Worm (Caenorhabditis elegans): Measurements from ENCODE around the gene npp-22.

npp-22 gene

DNA sequence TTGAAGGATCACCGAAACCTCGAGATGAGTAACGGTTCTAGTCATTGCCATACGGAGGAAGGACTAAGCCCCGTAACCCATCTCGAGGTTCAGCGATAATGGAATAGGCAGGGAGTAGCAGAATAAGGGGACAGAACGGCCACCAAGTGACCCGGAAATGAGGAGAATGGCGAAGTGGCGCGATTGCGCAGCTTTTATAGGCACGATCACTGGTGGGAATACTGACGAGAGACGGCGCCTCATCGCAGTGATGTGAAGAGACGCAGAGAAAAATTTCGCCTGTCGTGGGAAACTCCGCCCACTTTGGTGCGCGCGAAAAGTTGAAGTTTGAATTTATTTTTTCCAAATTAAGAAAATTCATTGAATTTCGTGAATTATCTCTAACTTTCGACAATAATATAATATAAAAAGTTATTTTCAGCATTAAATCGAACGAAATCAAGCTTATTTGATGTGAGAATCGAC lies 36.8 kb upstream of the npp-22 start, which contains the start of gene F55A11.4:
TSS of gene F55A11.4 (plus strand) at position 415 of the 465 bp plus-strand sequence.
- TF ChIP-seq ceh-36 (tag; optimal IDR thresholded peaks at IDR 0.05) (peak; percentile 38), ama-1 (optimal IDR thresholded peaks at IDR 0.05) (peak; percentile 19), aly-1 (tag; optimal IDR thresholded peaks at IDR 0.05) (peak; percentile 45), B0310.2 (tag; optimal IDR thresholded peaks at IDR 0.05) (no peak), ceh-13 (GFP tag; optimal IDR thresholded peaks at IDR 0.05) (no peak)

DNA sequence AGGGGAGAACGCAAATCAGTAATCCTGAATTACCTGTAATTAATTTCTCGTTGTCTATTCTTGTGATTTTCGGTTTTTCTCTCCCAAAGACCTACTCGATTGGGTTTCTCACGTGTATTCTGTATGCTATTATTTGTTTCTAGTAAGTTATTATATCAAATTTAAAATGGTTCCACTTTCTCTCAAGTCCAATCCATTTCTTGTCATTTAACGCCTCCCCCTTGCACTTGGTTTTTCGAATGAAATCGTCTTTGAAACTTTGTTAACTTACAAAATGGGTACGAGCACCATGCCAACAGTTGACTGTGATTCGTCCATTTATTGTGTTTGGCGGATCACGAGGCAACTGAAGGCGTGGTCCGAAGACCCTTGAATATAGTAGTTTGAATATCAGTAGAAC lies 36.4 kb upstream of the npp-22 start:
- no peak for TF ChIP-seq F13C5.2 (tag; optimal IDR thresholded peaks at IDR 0.05)
- no peak for TF ChIP-seq tbx-11 (GFP tag; IDR thresholded peaks at IDR 0.05)
- TF ChIP-seq B0310.2 (tag; optimal IDR thresholded peaks at IDR 0.05): no peak
- no peak for TF ChIP-seq tbx-37 (GFP tag; conservative IDR thresholded peaks at IDR 0.05)
- no peak for TF ChIP-seq sea-1 (GFP tag; conservative IDR thresholded peaks at IDR 0.05)
- TF ChIP-seq scrt-1 (GFP tag; IDR thresholded peaks at IDR 0.05): no peak
- TF ChIP-seq ets-7 (tag; optimal IDR thresholded peaks at IDR 0.05): no peak
- no peak for TF ChIP-seq ceh-36 (tag; optimal IDR thresholded peaks at IDR 0.05)
- TF ChIP-seq hmbx-1 (tag; optimal IDR thresholded peaks at IDR 0.05): no peak
- TF ChIP-seq ama-1 (optimal IDR thresholded peaks at IDR 0.05): no peak

DNA sequence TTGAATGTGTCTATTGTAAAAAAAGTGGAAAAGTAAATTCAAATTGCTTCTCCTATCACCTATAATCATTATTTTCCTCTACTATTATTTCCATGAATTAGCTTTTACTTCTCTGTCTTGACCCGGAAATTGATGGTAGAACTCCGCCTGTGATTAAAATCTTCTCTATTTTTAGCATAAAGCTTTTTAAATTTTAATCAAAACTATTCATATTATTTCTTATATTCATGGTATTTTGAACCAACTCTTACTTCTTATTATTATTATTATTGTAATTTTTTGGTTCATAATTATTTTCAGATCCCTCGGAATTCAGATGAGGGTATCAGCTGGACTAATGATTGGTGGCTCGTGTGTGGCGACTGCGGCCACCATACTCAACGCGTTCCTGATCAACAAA lies 33.8 kb upstream of the npp-22 start, which contains the start of gene sel-11:
TSS of gene sel-11 (plus strand) at position 301 of the 400 bp plus-strand sequence.
- TF ChIP-seq B0310.2 (tag; optimal IDR thresholded peaks at IDR 0.05): no peak
- TF ChIP-seq hmbx-1 (tag; optimal IDR thresholded peaks at IDR 0.05): no peak
- no peak for TF ChIP-seq hmg-4 (GFP tag; optimal IDR thresholded peaks at IDR 0.05)
- TF ChIP-seq hnd-1 (tag; optimal IDR thresholded peaks at IDR 0.05): no peak
- no peak for TF ChIP-seq ceh-36 (tag; optimal IDR thresholded peaks at IDR 0.05)
- no peak for TF ChIP-seq flt-1 (GFP tag; IDR thresholded peaks at IDR 0.05)
- no peak for TF ChIP-seq tbx-37 (GFP tag; conservative IDR thresholded peaks at IDR 0.05)

DNA sequence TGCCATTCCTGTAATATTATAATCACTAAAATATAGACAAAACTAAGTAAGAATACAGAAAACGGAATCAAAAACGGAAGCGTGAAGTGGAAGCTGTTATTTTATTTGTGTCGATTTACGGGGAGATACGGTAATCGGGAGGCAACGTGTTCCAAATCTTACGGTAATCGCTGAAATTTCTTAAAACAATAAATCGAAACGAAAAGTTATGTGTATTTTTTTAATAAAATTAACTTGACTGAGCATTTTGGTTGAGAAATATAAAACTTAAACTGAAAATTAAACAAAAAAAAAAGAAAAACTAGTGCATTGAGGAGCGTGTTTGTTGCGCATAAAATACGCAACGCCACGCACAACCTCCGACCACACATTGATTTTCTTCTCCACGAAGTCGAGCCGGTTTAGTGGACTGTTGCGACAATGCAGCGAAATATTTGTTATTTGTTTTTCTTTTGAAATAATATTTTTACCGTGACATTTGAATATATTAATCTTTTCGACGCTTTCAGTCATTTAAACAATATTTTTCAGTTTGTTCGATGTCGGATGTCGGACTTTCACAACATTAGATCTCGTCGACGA lies 31.2 kb upstream of the npp-22 start, which contains the start of the genes F55A11.1 and syx-5:
TSS of gene F55A11.1 (minus strand) at position 13 of the 582 bp plus-strand sequence.
TSS of gene syx-5 (plus strand) at position 532 of the 582 bp plus-strand sequence.
- peak; percentile 64 for TF ChIP-seq F13C5.2 (tag; optimal IDR thresholded peaks at IDR 0.05)
- TF ChIP-seq hmg-4 (GFP tag; optimal IDR thresholded peaks at IDR 0.05): no peak
- TF ChIP-seq tbx-11 (GFP tag; IDR thresholded peaks at IDR 0.05): no peak
- TF ChIP-seq hmbx-1 (tag; optimal IDR thresholded peaks at IDR 0.05): no peak
- no peak for TF ChIP-seq hnd-1 (tag; optimal IDR thresholded peaks at IDR 0.05)
- TF ChIP-seq scrt-1 (GFP tag; IDR thresholded peaks at IDR 0.05): no peak
- no peak for TF ChIP-seq aly-1 (tag; optimal IDR thresholded peaks at IDR 0.05)
- no peak for TF ChIP-seq ceh-13 (GFP tag; optimal IDR thresholded peaks at IDR 0.05)

DNA sequence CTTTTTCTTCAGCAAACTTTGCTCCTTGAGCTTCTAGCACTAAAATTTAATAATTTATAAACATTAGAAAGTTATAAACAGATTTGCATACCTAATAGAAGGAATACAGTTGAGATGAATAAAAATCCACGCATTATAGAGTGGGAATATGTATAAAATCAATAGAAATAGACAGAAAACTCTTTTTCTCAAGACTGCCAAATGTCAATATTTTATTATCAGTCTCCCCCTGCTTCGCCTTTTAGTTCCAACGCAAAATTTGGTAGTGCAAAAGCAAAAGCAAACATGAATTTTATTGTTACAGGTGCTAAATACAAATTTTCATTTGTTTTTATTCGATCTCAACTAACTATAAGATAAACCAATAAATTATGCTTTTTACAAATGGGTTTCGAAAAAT lies 29.6 kb upstream of the npp-22 start, which contains the start of gene T04F3.4:
TSS of gene T04F3.4 (minus strand) at position 187 of the 400 bp plus-strand sequence.
- TF ChIP-seq ets-7 (tag; optimal IDR thresholded peaks at IDR 0.05) (no peak), aly-1 (tag; optimal IDR thresholded peaks at IDR 0.05) (no peak), scrt-1 (GFP tag; IDR thresholded peaks at IDR 0.05) (no peak), tra-4 (tag; optimal IDR thresholded peaks at IDR 0.05) (no peak), hmg-4 (GFP tag; optimal IDR thresholded peaks at IDR 0.05) (no peak), tbx-37 (GFP tag; conservative IDR thresholded peaks at IDR 0.05) (no peak), ceh-36 (tag; optimal IDR thresholded peaks at IDR 0.05) (no peak), sea-1 (GFP tag; conservative IDR thresholded peaks at IDR 0.05) (no peak), B0310.2 (tag; optimal IDR thresholded peaks at IDR 0.05) (no peak), tbx-11 (GFP tag; IDR thresholded peaks at IDR 0.05) (no peak), flt-1 (GFP tag; IDR thresholded peaks at IDR 0.05) (no peak)

DNA sequence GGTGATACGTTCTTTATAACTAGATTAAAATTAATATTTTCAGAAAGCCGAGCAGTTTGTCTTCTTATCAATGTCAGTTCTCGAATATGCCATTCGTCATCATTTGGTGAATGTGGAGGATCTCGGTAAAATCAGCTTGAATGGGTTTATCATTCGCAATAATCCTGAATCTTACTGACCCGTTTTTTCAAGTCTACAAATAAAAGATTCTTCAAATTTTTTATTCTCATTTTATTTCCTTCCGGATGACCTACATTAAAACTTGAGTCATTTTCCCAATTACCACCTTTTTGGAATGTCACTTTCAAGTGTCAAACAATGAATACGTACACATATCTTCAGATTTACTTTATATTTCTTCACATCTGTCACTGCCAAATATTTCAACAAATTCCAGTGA lies 27.1 kb upstream of the npp-22 start, which contains the start of gene T04F3.5:
TSS of gene T04F3.5 (plus strand) at position 301 of the 400 bp plus-strand sequence.
- TF ChIP-seq sea-1 (GFP tag; conservative IDR thresholded peaks at IDR 0.05): no peak
- TF ChIP-seq pes-1 (GFP tag; IDR thresholded peaks at IDR 0.05): no peak
- TF ChIP-seq ceh-36 (tag; optimal IDR thresholded peaks at IDR 0.05): no peak
- TF ChIP-seq hmbx-1 (tag; optimal IDR thresholded peaks at IDR 0.05): no peak
- TF ChIP-seq ets-7 (tag; optimal IDR thresholded peaks at IDR 0.05): no peak
- TF ChIP-seq ceh-13 (GFP tag; optimal IDR thresholded peaks at IDR 0.05): no peak
- no peak for TF ChIP-seq tbx-37 (GFP tag; conservative IDR thresholded peaks at IDR 0.05)
- TF ChIP-seq scrt-1 (GFP tag; IDR thresholded peaks at IDR 0.05): no peak
- TF ChIP-seq hnd-1 (tag; optimal IDR thresholded peaks at IDR 0.05): no peak
- TF ChIP-seq hmg-4 (GFP tag; optimal IDR thresholded peaks at IDR 0.05): no peak
- no peak for TF ChIP-seq aly-1 (tag; optimal IDR thresholded peaks at IDR 0.05)

DNA sequence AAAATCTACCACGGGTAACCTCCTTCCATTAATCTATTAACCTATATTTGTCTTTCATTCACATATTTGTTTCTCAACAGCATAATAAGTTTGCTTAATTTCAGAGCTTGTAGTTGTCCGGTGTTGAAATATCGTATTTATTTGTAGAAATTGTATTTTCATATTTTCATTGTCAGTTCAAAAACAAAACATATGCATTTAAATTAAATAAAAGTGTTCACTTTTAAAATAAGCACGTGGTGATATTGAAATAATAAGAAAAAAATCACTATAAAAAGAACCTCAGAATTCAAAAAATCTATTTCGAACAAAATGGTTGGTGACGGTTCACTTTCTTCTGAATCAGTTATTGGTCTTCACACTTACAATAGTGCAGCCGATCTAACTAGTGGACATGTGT lies 25.4 kb upstream of the npp-22 start, which contains the start of gene T04F3.3:
TSS of gene T04F3.3 (plus strand) at position 301 of the 400 bp plus-strand sequence.
- TF ChIP-seq tbx-11 (GFP tag; IDR thresholded peaks at IDR 0.05): no peak

DNA sequence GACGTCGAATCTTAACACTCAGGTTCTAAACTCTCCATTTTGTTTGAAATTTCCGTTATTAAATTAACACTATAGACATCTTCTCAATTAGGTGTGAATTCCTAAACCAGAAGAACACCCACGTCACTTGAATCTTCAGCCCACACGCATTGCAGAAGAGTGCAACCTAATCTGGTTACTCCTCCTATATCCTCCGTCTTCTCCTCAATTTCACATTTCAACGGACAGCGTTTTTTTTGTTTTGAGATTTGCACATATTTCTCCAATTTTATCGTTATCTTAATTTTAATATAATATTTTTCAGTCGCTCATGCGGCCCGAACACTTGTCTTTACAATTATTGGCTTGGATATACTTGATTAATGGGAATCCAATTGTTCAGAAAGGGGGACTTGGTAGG lies 24.1 kb upstream of the npp-22 start, which contains the start of gene smoc-1:
TSS of gene smoc-1 (plus strand) at position 301 of the 400 bp plus-strand sequence.
- TF ChIP-seq F13C5.2 (tag; optimal IDR thresholded peaks at IDR 0.05) (no peak), ama-1 (optimal IDR thresholded peaks at IDR 0.05) (no peak), hmbx-1 (tag; optimal IDR thresholded peaks at IDR 0.05) (no peak), sea-1 (GFP tag; conservative IDR thresholded peaks at IDR 0.05) (no peak), ceh-13 (GFP tag; optimal IDR thresholded peaks at IDR 0.05) (no peak), ceh-36 (tag; optimal IDR thresholded peaks at IDR 0.05) (no peak), tra-4 (tag; optimal IDR thresholded peaks at IDR 0.05) (no peak), hmg-4 (GFP tag; optimal IDR thresholded peaks at IDR 0.05) (no peak), tbx-37 (GFP tag; conservative IDR thresholded peaks at IDR 0.05) (no peak), hnd-1 (tag; optimal IDR thresholded peaks at IDR 0.05) (no peak)

Measured in whole organism, early embryonic.